Fruit fly (Drosophila melanogaster) whole organism: Measurements from ENCODE around the gene CG9743.

Source experiments
- CG8478 ChIP-seq: fragments of >200 bp; optimal IDR thresholded peaks from 2 replicates; lab custom pipeline; 2018; ENCODE audit warnings: inconsistent platforms
- Dll ChIP-seq: fragments of >200 bp; optimal IDR thresholded peaks from 2 replicates; lab custom pipeline; 2017
- EcR ChIP-seq, 2 experiments: fragments of >200 bp; optimal IDR thresholded peaks; 2 replicates each; lab custom pipeline; 2017; ENCODE audit warnings: missing biosample characterization in 2 of 2, missing genetic modification characterization in 2 of 2, missing genetic modification reagents in 2 of 2
- pan ChIP-seq: fragments of >200 bp; optimal IDR thresholded peaks from 2 replicates; lab custom pipeline; 2017
- psq ChIP-seq: fragments of >200 bp; optimal IDR thresholded peaks from 2 replicates; lab custom pipeline; 2017
- usp ChIP-seq: fragments of >200 bp; optimal IDR thresholded peaks from 2 replicates; lab custom pipeline; 2017; ENCODE audit warnings: missing biosample characterization, missing genetic modification characterization, mixed read lengths

Gene CG9743

DNA sequence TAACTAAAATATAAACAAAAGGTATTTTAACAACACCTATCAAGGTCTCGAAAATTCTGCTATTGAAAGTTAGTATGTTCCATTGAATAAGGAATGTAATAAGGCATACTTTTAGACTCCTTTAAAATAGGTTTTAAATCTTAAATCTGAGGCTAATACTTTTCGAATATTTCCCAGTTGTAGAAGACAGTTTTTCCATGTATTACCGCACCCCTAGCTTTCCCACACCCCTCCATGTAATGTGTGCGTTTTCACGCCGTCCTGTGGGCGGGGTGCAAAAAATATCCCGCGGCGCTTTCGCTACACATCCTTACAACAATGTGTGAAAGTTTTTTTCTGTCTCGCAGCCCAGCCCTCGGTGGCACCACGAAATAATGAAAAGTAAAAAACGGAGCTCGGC is 21.8 kb upstream of the CG9743 start:
- TF ChIP-seq psq (lab: Kevin White, UChicago) (no peak), CG8478 (lab: Kevin White, UChicago) (no peak), Dll (lab: Kevin White, UChicago) (no peak), pan (lab: Kevin White, UChicago) (no peak), EcR (GFP tag; optimal IDR thresholded peaks at IDR 0.05; lab: Kevin White, UChicago) (no peak), usp (GFP tag; lab: Kevin White, UChicago) (no peak)

DNA sequence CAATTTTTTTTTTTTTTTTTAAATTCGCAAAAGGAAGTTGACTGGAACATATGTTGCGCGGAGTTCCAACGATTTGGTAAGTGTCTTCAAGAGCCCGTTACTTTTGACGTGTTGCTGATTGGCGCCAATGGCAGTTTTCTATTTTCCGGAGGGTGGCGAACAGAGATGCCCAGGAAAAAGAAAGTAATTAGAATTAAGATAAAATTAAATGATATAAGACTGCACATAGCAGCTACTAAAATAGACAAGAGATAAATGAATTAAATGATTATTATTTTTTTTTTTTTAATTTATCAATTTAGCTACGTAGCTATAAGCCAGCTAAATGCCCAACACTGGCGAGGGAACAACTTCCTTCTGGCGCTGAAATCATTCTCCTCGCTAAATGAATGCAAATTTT is 19.4 kb upstream of the CG9743 start:
- no peak for TF ChIP-seq EcR (GFP tag; optimal IDR thresholded peaks at IDR 0.05; lab: Kevin White, UChicago)

DNA sequence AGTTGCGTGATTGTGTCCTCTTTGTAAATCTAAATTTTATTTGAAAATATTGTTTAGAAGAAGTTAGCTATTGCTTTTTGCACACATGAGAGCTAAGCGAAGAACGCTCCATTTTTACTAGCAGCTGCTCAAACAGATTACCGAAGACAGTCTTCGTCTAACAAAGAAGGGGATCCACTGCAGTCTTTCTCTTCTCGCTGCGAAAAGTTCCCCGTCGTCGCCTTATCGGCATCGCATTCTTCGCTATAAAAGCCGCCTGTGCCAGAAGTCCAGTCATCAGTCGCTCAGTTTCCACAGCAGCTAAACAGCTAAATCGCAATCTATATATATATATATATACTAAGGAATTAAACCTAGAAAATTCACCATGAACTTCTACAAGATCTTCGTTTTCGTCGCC is 13.4 kb upstream of the CG9743 start, which contains the start of gene CecC:
Gene CecC (plus strand): TSS at position 275 of the 400 bp plus-strand sequence.
- TF ChIP-seq Dll (lab: Kevin White, UChicago) (no peak), psq (lab: Kevin White, UChicago) (no peak), pan (lab: Kevin White, UChicago) (no peak), CG8478 (lab: Kevin White, UChicago) (no peak), EcR (GFP tag; optimal IDR thresholded peaks at IDR 0.05; lab: Kevin White, UChicago) (no peak), usp (GFP tag; lab: Kevin White, UChicago) (no peak)

DNA sequence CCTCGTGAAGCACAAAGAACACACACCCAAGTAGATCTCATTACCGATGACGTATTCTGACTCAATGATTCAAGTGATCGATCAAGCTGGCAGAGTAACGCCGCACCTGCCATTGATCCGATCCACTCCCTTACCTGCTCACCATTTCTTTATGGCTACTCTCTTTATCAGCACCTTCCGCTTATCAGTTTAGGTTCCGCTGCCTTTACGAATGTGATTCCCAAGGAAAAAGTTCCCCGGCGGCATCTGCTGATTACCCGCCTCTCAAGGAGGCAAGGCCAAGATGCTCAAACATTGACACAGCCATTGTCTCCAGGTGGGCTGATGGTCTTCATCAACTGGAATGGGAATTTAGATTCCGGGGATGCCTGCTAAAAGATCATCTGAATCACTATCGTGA is 12.2 kb upstream of the CG9743 start:
- no peak for TF ChIP-seq EcR (GFP tag; optimal IDR thresholded peaks at IDR 0.05; lab: Kevin White, UChicago)

DNA sequence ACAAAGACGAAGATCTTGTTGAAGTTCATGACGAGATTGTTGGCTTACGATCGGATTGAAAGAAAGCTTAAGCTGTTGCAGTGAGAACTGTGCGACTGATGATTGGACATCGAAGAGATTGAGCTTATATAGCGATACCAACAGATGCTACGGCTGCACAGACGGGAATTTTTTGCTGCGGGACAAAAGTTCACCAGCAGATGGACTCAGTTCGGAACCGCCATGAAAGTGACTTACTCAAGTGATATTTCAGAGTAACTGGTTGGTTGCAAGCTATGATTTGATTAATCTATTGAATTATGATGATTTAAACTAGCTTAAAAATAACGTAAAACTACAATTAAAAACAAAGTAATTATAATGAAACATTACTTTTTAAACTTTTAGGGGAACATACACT is 10.9 kb upstream of the CG9743 start, which contains the start of gene CecB:
Gene CecB (minus strand): TSS at position 101 of the 400 bp plus-strand sequence.
- TF ChIP-seq pan (lab: Kevin White, UChicago) (no peak), CG8478 (lab: Kevin White, UChicago) (no peak), Dll (lab: Kevin White, UChicago) (no peak), psq (lab: Kevin White, UChicago) (no peak), EcR (GFP tag; optimal IDR thresholded peaks at IDR 0.05; lab: Kevin White, UChicago) (no peak), usp (GFP tag; lab: Kevin White, UChicago) (no peak)

DNA sequence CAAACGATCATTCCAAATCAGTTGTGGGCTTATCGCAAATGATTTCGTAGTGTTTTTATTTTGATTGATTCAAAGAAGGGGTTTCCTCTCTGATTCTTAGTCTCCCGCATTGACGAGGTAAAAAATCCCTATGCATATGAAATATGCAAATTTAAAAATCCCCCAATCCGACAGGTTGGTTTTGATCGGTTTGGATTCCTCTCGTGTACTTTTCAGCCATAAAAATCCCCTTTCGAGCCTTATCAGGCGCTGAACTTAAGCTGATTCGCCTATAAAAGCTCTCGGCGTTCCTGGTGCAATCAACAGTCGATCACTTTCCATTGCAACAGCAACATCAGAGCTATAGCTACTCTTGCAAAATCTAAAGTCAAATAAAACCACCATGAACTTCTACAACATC is 9.1 kb upstream of the CG9743 start, which contains the start of gene CecA2:
Gene CecA2 (plus strand): TSS at position 301 of the 400 bp plus-strand sequence.
- TF ChIP-seq CG8478 (lab: Kevin White, UChicago) (no peak), usp (GFP tag; lab: Kevin White, UChicago) (no peak), EcR (GFP tag; optimal IDR thresholded peaks at IDR 0.05; lab: Kevin White, UChicago) (no peak), Dll (lab: Kevin White, UChicago) (no peak), psq (lab: Kevin White, UChicago) (no peak), pan (lab: Kevin White, UChicago) (no peak)

DNA sequence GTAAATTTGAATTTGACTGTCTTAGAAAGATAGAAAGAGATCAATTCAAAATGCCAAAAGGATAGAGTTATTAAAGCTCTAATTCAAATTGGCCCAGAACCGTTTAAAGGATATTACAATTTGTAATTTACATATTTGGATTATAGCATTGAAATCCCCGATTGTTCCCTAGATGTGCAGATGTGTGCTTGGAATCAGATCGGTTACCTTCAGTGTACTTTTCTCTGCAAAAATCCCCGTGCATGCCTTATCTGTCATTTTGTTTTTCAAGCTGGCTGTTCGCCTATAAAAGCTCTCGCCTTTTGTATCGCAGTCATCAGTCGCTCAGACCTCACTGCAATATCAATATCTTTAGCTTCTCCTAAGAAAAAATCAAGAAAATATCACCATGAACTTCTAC is 7.8 kb upstream of the CG9743 start, which contains the start of gene CecA1:
Gene CecA1 (plus strand): TSS at position 315 of the 400 bp plus-strand sequence.
- TF ChIP-seq psq (lab: Kevin White, UChicago): no peak

DNA sequence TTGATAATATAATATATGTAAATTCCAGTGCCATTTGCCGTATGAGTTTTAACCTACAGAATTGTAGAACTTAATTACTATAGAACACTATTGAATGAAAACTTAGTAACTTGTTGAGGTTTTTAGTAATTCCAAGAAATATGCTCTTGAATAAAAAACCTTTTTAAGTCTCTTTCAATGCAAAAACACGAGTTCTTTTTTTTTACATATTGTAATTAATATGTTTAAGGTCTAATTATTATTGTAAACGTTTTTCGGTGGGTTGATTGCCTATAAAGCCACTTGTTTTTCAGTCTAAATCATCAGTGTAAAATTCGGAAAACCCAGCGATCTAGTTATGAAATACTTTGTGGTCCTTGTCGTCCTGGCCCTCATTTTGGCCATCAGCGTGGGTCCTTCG is 6.8 kb upstream of the CG9743 start, which contains the start of gene Anp:
Gene Anp (plus strand): TSS at position 301 of the 400 bp plus-strand sequence.
- no peak for TF ChIP-seq EcR (GFP tag; optimal IDR thresholded peaks at IDR 0.05; lab: Kevin White, UChicago)
- TF ChIP-seq psq (lab: Kevin White, UChicago): no peak
- TF ChIP-seq usp (GFP tag; lab: Kevin White, UChicago): no peak
- no peak for TF ChIP-seq CG8478 (lab: Kevin White, UChicago)
- no peak for TF ChIP-seq Dll (lab: Kevin White, UChicago)
- TF ChIP-seq pan (lab: Kevin White, UChicago): no peak

DNA sequence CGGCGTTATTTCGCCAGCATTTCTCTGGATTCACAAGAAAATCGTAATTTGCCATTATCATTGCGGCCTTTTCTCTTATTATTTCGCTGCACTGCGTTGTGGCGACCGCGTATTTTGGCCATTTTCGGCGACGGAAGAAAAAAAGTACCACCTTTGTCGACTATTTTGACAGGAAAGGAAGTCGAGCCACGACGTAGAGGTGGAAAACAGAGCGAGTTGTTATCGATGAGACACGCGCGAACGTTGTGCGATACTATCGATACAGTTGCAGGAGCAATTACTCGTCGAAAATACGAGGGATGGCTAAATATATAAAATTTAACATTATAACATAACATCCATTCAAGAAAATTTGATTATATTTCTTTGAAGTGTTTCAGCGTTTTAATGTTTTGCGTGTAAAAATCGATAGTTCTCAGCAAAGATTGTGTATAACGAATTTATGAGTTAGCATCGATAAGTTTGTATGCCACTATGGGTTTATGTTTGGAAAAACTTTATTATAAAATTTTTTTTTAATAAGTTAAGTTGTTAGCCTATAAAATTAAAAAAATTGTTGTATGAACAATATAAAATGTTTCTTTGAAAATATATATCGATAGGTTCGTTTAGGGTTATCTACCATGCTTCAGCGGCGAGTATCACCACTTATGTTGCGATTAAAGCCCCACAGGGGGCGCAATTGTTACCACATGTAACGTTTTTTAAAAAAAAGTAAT is 6.1 kb upstream of the CG9743 start, which contains the start of gene RpS7:
Gene RpS7 (minus strand): TSS at position 255 of the 719 bp plus-strand sequence.
- TF ChIP-seq CG8478 (lab: Kevin White, UChicago) (no peak), EcR (GFP tag; optimal IDR thresholded peaks at IDR 0.05; lab: Kevin White, UChicago) (no peak), Dll (lab: Kevin White, UChicago) (no peak), psq (lab: Kevin White, UChicago) (no peak), usp (GFP tag; lab: Kevin White, UChicago) (no peak), pan (lab: Kevin White, UChicago) (no peak)

DNA sequence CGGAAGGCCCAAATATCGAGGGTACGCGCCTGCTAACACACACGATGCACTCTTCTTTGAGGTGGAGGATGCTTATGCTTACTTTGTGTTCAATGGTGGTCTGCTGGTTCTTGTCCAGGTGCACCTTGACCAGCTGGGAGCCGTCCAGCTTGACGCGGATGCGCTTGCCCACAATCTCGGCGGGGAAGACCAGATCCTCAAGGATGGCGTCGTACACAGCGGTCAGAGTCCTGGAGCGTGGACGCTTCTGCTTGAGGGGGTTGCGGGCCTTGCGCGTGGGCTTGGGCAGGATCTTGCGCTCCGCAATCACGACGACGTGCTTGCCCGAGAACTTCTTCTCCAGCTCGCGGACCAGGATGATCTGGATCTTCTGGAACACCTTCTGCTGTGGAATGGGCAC is 5.2 kb upstream of the CG9743 start:
- no peak for TF ChIP-seq Dll (lab: Kevin White, UChicago)

DNA sequence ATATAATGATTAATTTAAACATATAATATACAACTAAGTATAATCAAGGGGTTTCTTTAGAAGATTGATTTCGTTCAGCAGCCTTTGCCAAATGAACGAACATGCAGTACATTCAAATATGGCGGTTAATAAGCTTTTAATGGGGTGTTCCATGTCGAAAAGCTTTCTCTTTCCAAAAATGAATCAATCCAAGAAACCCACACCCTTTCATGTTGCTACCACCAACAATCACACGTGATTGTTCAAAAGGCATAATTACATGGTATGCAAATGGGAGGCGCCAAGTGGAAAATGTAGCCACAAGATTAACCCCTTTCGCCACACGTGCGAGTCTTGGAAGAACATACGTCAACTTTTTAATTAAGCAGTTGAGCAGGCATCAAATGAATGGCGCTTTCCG is 3.1 kb upstream of the CG9743 start:
- TF ChIP-seq usp (GFP tag; lab: Kevin White, UChicago) (no peak), pan (lab: Kevin White, UChicago) (no peak), Dll (lab: Kevin White, UChicago) (no peak), EcR (GFP tag; optimal IDR thresholded peaks at IDR 0.05; lab: Kevin White, UChicago) (no peak), psq (lab: Kevin White, UChicago) (no peak), CG8478 (lab: Kevin White, UChicago) (no peak)

DNA sequence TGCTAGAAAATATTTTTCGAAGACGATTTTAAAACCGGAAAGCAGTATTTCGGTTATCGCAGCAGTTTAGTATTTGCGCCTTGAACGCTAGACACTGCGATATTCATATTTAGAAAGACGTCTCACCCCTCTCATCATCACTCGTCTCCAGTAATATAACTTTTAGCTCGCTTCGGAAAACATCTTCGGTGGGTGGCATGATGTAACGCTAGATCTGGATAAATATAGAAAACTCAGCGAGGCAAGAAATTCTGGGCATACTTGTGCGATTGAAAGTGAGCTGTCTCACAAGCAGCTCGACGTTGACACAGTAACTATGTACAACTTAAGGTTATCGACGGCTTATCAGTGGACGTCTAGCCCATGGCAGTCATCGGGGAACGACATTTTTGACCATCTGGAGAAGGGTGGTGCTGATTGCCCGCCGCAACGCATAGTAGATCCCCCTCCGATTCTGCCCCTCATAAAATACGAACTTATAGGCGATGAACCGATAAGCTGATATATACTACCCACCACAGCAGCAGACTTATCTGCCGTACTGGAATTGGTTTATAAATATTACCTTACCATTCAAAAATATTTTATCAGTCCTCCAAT is 1.3 kb upstream of the CG9743 start:
- TF ChIP-seq pan (lab: Kevin White, UChicago) (no peak), Dll (lab: Kevin White, UChicago) (no peak), EcR (GFP tag; optimal IDR thresholded peaks at IDR 0.05; lab: Kevin White, UChicago) (no peak), CG8478 (lab: Kevin White, UChicago) (no peak), psq (lab: Kevin White, UChicago) (no peak), usp (GFP tag; lab: Kevin White, UChicago) (no peak)
